Fruit fly (Drosophila melanogaster) whole organism, embryonic: ENCODE results near the gene CG45081.
A peak's percentile ranks its signal among the peaks of the same experiment; 100 is the strongest.

Experiments used
- Asciz ChIP-seq: fragments of 200-800 bp; sonication (Bioruptor generic); optimal IDR thresholded peaks from 2 replicates; lab custom pipeline; 2017; ENCODE audit warnings: missing biosample characterization, mild to moderate bottlenecking, missing genetic modification characterization, missing genetic modification reagents
- Atf3 ChIP-seq: fragments of 200-800 bp; sonication (Bioruptor generic); optimal IDR thresholded peaks from 3 replicates; lab custom pipeline; 2016; ENCODE audit warnings: missing biosample characterization, missing genetic modification characterization
- BEAF-32 ChIP-seq: fragments of 200-800 bp; sonication (Bioruptor generic); optimal IDR thresholded peaks from 3 replicates; lab custom pipeline; 2017; ENCODE audit warnings: missing biosample characterization, missing genetic modification characterization, mild to moderate bottlenecking, moderate library complexity, missing genetic modification reagents
- CG10462 ChIP-seq: fragments of 200-800 bp; sonication (Bioruptor generic); optimal IDR thresholded peaks from 2 replicates; lab custom pipeline; 2016; ENCODE audit warnings: missing biosample characterization, missing genetic modification characterization
- CG10543 ChIP-seq: fragments of 200-800 bp; sonication (Bioruptor generic); optimal IDR thresholded peaks from 3 replicates; lab custom pipeline; 2017; ENCODE audit warnings: missing biosample characterization, mild to moderate bottlenecking, missing genetic modification characterization, moderate library complexity
- CG11093 ChIP-seq: fragments of 200-800 bp; sonication (Bioruptor generic); IDR thresholded peaks from 3 replicates; pipeline ENCODE4 v1.3.6; 2022; ENCODE audit warnings: missing biosample characterization, missing genetic modification characterization
- CG1602 ChIP-seq: fragments of 200-800 bp; sonication (Bioruptor generic); optimal IDR thresholded peaks from 3 replicates; lab custom pipeline; 2016; ENCODE audit warnings: missing biosample characterization, missing genetic modification characterization
- CG1647 ChIP-seq: fragments of 200-800 bp; sonication (Bioruptor generic); optimal IDR thresholded peaks from 3 replicates; lab custom pipeline; 2016; ENCODE audit warnings: missing biosample characterization, missing genetic modification characterization
- CG16779 ChIP-seq: fragments of 200-800 bp; sonication (Bioruptor generic); IDR thresholded peaks from 2 replicates; pipeline ENCODE4 v1.3.6; 2022; ENCODE audit warnings: missing biosample characterization, missing genetic modification characterization
- CG17829 ChIP-seq: fragments of 200-800 bp; optimal IDR thresholded peaks from 2 replicates; lab custom pipeline; 2019; ENCODE audit warnings: missing biosample characterization, mild to moderate bottlenecking, missing genetic modification characterization, moderate library complexity
- CG18262 ChIP-seq: fragments of 200-800 bp; optimal IDR thresholded peaks from 3 replicates; lab custom pipeline; 2019; ENCODE audit warnings: missing biosample characterization, mild to moderate bottlenecking, missing genetic modification characterization, moderate library complexity
- CG33557 ChIP-seq: fragments of 200-800 bp; sonication (Bioruptor generic); optimal IDR thresholded peaks from 2 replicates; lab custom pipeline; 2019; ENCODE audit warnings: missing biosample characterization, mild to moderate bottlenecking, missing genetic modification characterization, moderate library complexity
- CG34224 ChIP-seq: fragments of 200-800 bp; sonication (Bioruptor generic); IDR thresholded peaks from 3 replicates; pipeline ENCODE4 v1.3.6; 2022; ENCODE audit warnings: missing biosample characterization, missing genetic modification characterization; ENCODE audit not compliant: partially characterized antibody
- CG3847 ChIP-seq: fragments of 200-800 bp; sonication (Bioruptor generic); IDR thresholded peaks from 2 replicates; pipeline ENCODE4 v1.3.6; 2022; ENCODE audit warnings: missing biosample characterization, missing genetic modification characterization
- CG6272 ChIP-seq: fragments of 200-800 bp; sonication (Bioruptor generic); IDR thresholded peaks from 2 replicates; pipeline ENCODE4 v1.3.6; 2022; ENCODE audit warnings: missing biosample characterization, missing genetic modification characterization
- CG7987 ChIP-seq: fragments of 200-800 bp; sonication (Bioruptor generic); optimal IDR thresholded peaks from 2 replicates; lab custom pipeline; 2018; ENCODE audit warnings: missing biosample characterization, mild to moderate bottlenecking, missing genetic modification characterization, moderate library complexity
- CG9215 ChIP-seq: fragments of 200-800 bp; sonication (Bioruptor generic); IDR thresholded peaks from 2 replicates; pipeline ENCODE4 v1.3.6; 2022; ENCODE audit warnings: missing biosample characterization, missing genetic modification characterization
- CkIIα-i1 ChIP-seq: fragments of 200-800 bp; sonication (Bioruptor generic); IDR thresholded peaks from 2 replicates; pipeline ENCODE4 v1.3.6; 2022; ENCODE audit warnings: missing biosample characterization, missing genetic modification characterization
- CoRest ChIP-seq: fragments of 200-800 bp; sonication (Bioruptor generic); optimal IDR thresholded peaks from 3 replicates; lab custom pipeline; 2018; ENCODE audit warnings: missing biosample characterization, mild to moderate bottlenecking, missing genetic modification characterization, moderate library complexity
- Hand ChIP-seq: fragments of 200-800 bp; sonication (Bioruptor generic); optimal IDR thresholded peaks from 2 replicates; lab custom pipeline; 2017; ENCODE audit warnings: mild to moderate bottlenecking, missing biosample characterization, missing genetic modification reagents, missing genetic modification characterization
- Hsf ChIP-seq: fragments of 200-800 bp; sonication (Bioruptor generic); optimal IDR thresholded peaks from 3 replicates; lab custom pipeline; 2016; ENCODE audit warnings: missing biosample characterization, missing genetic modification characterization
- Mes4 ChIP-seq: fragments of 200-800 bp; sonication (Bioruptor generic); optimal IDR thresholded peaks from 2 replicates; lab custom pipeline; 2016; ENCODE audit warnings: missing biosample characterization, missing genetic modification characterization
- Nf-YA ChIP-seq: fragments of 200-800 bp; sonication (Bioruptor generic); IDR thresholded peaks from 2 replicates; pipeline ENCODE4 v1.3.6; 2022; ENCODE audit warnings: missing biosample characterization, missing genetic modification characterization
- Rfx ChIP-seq: fragments of 200-800 bp; sonication (Bioruptor generic); IDR thresholded peaks from 2 replicates; pipeline ENCODE4 v1.3.6; 2022; ENCODE audit warnings: missing biosample characterization, missing genetic modification characterization
- Side ChIP-seq: fragments of 200-800 bp; sonication (Bioruptor generic); optimal IDR thresholded peaks from 2 replicates; lab custom pipeline; 2016; ENCODE audit warnings: missing biosample characterization, missing genetic modification characterization
- Sin3A ChIP-seq: fragments of >200 bp; optimal IDR thresholded peaks from 2 replicates; lab custom pipeline; 2018
- Spps ChIP-seq: fragments of 200-800 bp; sonication (Bioruptor generic); optimal IDR thresholded peaks from 2 replicates; lab custom pipeline; 2018; ENCODE audit warnings: missing biosample characterization, mild to moderate bottlenecking, missing genetic modification characterization
- Vsx1 ChIP-seq: fragments of 200-800 bp; sonication (Bioruptor generic); optimal IDR thresholded peaks from 2 replicates; lab custom pipeline; 2017; ENCODE audit warnings: missing biosample characterization, mild to moderate bottlenecking, missing genetic modification characterization, missing genetic modification reagents
- ase ChIP-seq: fragments of 200-800 bp; sonication (Bioruptor generic); IDR thresholded peaks from 3 replicates; pipeline ENCODE4 v1.3.6; 2022; ENCODE audit warnings: missing biosample characterization, missing genetic modification characterization
- az2 ChIP-seq: fragments of 200-800 bp; sonication (Bioruptor generic); optimal IDR thresholded peaks from 3 replicates; lab custom pipeline; 2016; ENCODE audit warnings: missing biosample characterization, missing genetic modification characterization
- bigmax ChIP-seq: fragments of 200-800 bp; sonication (Bioruptor generic); optimal IDR thresholded peaks from 2 replicates; lab custom pipeline; 2018; ENCODE audit warnings: missing biosample characterization, mild to moderate bottlenecking, missing genetic modification characterization
- bowl ChIP-seq: fragments of 200-800 bp; sonication (Bioruptor generic); IDR thresholded peaks from 2 replicates; pipeline ENCODE4 v1.3.6; 2022; ENCODE audit warnings: missing biosample characterization, missing genetic modification characterization
- btn ChIP-seq: fragments of 200-800 bp; sonication (Bioruptor generic); optimal IDR thresholded peaks from 2 replicates; lab custom pipeline; 2016; ENCODE audit warnings: missing biosample characterization, missing genetic modification characterization
- dm ChIP-seq: fragments of 200-800 bp; sonication (Bioruptor generic); optimal IDR thresholded peaks from 3 replicates; lab custom pipeline; 2016; ENCODE audit warnings: missing biosample characterization, missing genetic modification characterization
- esg ChIP-seq: fragments of 200-800 bp; sonication (Bioruptor generic); conservative IDR thresholded peaks from 2 replicates; pipeline ENCODE4 v1.3.6; 2022; ENCODE audit warnings: missing biosample characterization, missing genetic modification characterization
- exex ChIP-seq: fragments of 200-800 bp; sonication (Bioruptor generic); optimal IDR thresholded peaks from 4 replicates; lab custom pipeline; 2018; ENCODE audit warnings: missing biosample characterization, mild to moderate bottlenecking, missing genetic modification characterization, moderate library complexity
- eyg ChIP-seq: fragments of 200-800 bp; sonication (Bioruptor generic); optimal IDR thresholded peaks from 3 replicates; lab custom pipeline; 2016; ENCODE audit warnings: missing biosample characterization, missing genetic modification characterization
- fd102C ChIP-seq: fragments of 200-800 bp; sonication (Bioruptor generic); optimal IDR thresholded peaks from 2 replicates; lab custom pipeline; 2018; ENCODE audit warnings: missing biosample characterization, mild to moderate bottlenecking, missing genetic modification characterization, moderate library complexity
- gcm2 ChIP-seq: fragments of 200-800 bp; sonication (Bioruptor generic); optimal IDR thresholded peaks from 2 replicates; lab custom pipeline; 2016; ENCODE audit warnings: missing biosample characterization, missing genetic modification characterization
- grn ChIP-seq: fragments of 200-800 bp; sonication (Bioruptor generic); optimal IDR thresholded peaks from 3 replicates; lab custom pipeline; 2017; ENCODE audit warnings: missing biosample characterization, missing genetic modification characterization
- gro ChIP-seq: fragments of 200-800 bp; sonication (Bioruptor generic); optimal IDR thresholded peaks from 2 replicates; lab custom pipeline; 2016; ENCODE audit warnings: missing biosample characterization, missing genetic modification characterization
- kni ChIP-seq: fragments of 200-800 bp; sonication (Bioruptor generic); optimal IDR thresholded peaks from 3 replicates; lab custom pipeline; 2017; ENCODE audit warnings: mild to moderate bottlenecking, missing biosample characterization, missing genetic modification reagents, missing genetic modification characterization
- knrl ChIP-seq: fragments of 200-800 bp; sonication (Bioruptor generic); IDR thresholded peaks from 3 replicates; pipeline ENCODE4 v1.3.6; 2022; ENCODE audit warnings: missing biosample characterization, missing genetic modification characterization; ENCODE audit not compliant: partially characterized antibody
- maf-S ChIP-seq: fragments of 200-800 bp; sonication (Bioruptor generic); optimal IDR thresholded peaks from 2 replicates; lab custom pipeline; 2016; ENCODE audit warnings: missing biosample characterization, missing genetic modification characterization
- nau ChIP-seq: fragments of 200-800 bp; sonication (Bioruptor generic); optimal IDR thresholded peaks from 3 replicates; lab custom pipeline; 2017; ENCODE audit warnings: missing biosample characterization, mild to moderate bottlenecking, missing genetic modification characterization, missing genetic modification reagents
- pb ChIP-seq: fragments of 200-800 bp; sonication (Bioruptor generic); optimal IDR thresholded peaks from 3 replicates; lab custom pipeline; 2016; ENCODE audit warnings: missing biosample characterization, missing genetic modification characterization
- pfk ChIP-seq: fragments of 200-800 bp; sonication (Bioruptor generic); optimal IDR thresholded peaks from 2 replicates; lab custom pipeline; 2018; ENCODE audit warnings: missing biosample characterization, mild to moderate bottlenecking, missing genetic modification characterization, moderate library complexity
- pnt ChIP-seq: fragments of 200-800 bp; sonication (Bioruptor generic); optimal IDR thresholded peaks from 3 replicates; lab custom pipeline; 2016; ENCODE audit warnings: missing biosample characterization, missing genetic modification characterization
- slp2 ChIP-seq: fragments of 200-800 bp; sonication (Bioruptor generic); optimal IDR thresholded peaks from 2 replicates; lab custom pipeline; 2016; ENCODE audit warnings: missing biosample characterization, missing genetic modification characterization
- sug ChIP-seq: fragments of 200-800 bp; optimal IDR thresholded peaks from 2 replicates; lab custom pipeline; 2019; ENCODE audit warnings: missing biosample characterization, mild to moderate bottlenecking, missing genetic modification characterization, moderate library complexity

CG45081 gene

dm6 chr3L:19258199-19258598, 7.7 kb upstream of the CG45081 start (continued):
- TF ChIP-seq sug (peak; percentile 93), dm (GFP tag; lab: Kevin White, UChicago) (no peak), CG7987 (GFP tag; lab: Kevin White, UChicago) (no peak), kni (GFP tag; lab: Kevin White, UChicago) (no peak), pfk (GFP tag; lab: Kevin White, UChicago) (no peak), exex (tag; lab: Kevin White, UChicago) (peak; percentile 86), Nf-YA (GFP tag; lab: Robert Waterston, UW) (no peak), knrl (GFP tag; lab: Robert Waterston, UW) (no peak), bowl (GFP tag; lab: Robert Waterston, UW) (no peak), Side (GFP tag; lab: Kevin White, UChicago) (no peak), nau (GFP tag; lab: Kevin White, UChicago) (no peak), grn (GFP tag; lab: Kevin White, UChicago) (peak; percentile 77), CkIIα-i1 (GFP tag; lab: Robert Waterston, UW) (no peak), CG10543 (GFP tag; lab: Kevin White, UChicago) (peak; percentile 27)

DNA sequence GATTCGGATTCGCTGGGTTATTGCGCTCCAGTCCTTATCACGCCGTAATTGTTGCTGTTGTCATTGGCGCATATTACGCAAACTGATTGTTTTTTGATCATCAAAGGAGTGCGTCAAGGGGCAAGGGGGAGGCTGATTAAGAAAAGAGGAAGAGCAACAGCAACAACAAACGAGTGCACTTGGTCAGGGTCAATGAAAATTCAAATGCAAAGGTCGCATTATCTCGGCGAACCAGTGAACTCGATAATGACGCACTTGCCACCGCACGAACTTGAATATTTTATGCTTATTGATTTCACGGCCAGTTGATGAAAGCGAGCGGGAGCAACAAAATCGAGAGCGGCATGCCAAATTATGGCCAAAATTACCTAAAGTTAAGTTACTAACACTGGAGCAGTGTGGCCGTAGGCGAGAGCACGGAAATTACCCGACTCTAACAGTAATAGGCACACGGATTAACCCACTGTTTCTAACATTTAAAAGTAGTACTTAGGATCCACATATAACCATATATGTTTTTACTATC, 5.5 kb upstream of the CG45081 start, which contains the start of gene nes:
nes (minus strand) TSS at position 402 of the 526 bp plus-strand sequence.
- TF ChIP-seq BEAF-32 (GFP tag; lab: Kevin White, UChicago): peak; percentile 11
- TF ChIP-seq CG1602: peak; percentile 10
- TF ChIP-seq Hsf (GFP tag; lab: Kevin White, UChicago): no peak
- no peak for TF ChIP-seq CG33557
- TF ChIP-seq CG9215 (GFP tag; lab: Robert Waterston, UW): no peak; the same call in 1 of the 2 replicates
- TF ChIP-seq Hand (GFP tag; lab: Kevin White, UChicago): no peak
- 0 out of 2 replicates have a peak, but pooled peaks have one; percentile 10 for TF ChIP-seq Rfx (GFP tag; lab: Robert Waterston, UW)
- TF ChIP-seq eyg: no peak
- TF ChIP-seq dm (GFP tag; lab: Kevin White, UChicago): no peak
- TF ChIP-seq pnt (GFP tag; lab: Kevin White, UChicago): no peak
- no peak for TF ChIP-seq bigmax
- TF ChIP-seq gcm2 (GFP tag; lab: Kevin White, UChicago): no peak
- no peak for TF ChIP-seq CG34224 (GFP tag; lab: Robert Waterston, UW)
- TF ChIP-seq esg (GFP tag; lab: Robert Waterston, UW): no peak
- no peak for TF ChIP-seq maf-S (GFP tag; lab: Kevin White, UChicago)
- TF ChIP-seq CG11093 (GFP tag; lab: Robert Waterston, UW): no peak
- no peak for TF ChIP-seq slp2 (GFP tag; lab: Kevin White, UChicago)
- TF ChIP-seq gro (GFP tag; lab: Kevin White, UChicago): no peak
- no peak for TF ChIP-seq pb (GFP tag; lab: Kevin White, UChicago)
- TF ChIP-seq Sin3A (lab: Kevin White, UChicago): peak; percentile 18
- peak; percentile 26 for TF ChIP-seq CG3847 (GFP tag; lab: Robert Waterston, UW)
- no peak for TF ChIP-seq Atf3
- TF ChIP-seq Vsx1 (GFP tag; lab: Kevin White, UChicago): no peak
- TF ChIP-seq CG16779 (GFP tag; lab: Robert Waterston, UW): no peak
- no peak for TF ChIP-seq CG1647 (GFP tag; lab: Kevin White, UChicago)
- no peak for TF ChIP-seq az2 (GFP tag; lab: Kevin White, UChicago)
- no peak for TF ChIP-seq Spps (tag; lab: Kevin White, UChicago)
- TF ChIP-seq btn (GFP tag; lab: Kevin White, UChicago): no peak
- TF ChIP-seq fd102C: no peak
- TF ChIP-seq CoRest (tag; lab: Kevin White, UChicago): peak; percentile 3
- TF ChIP-seq CG17829: no peak
- TF ChIP-seq CG10462: no peak
- TF ChIP-seq CG6272 (GFP tag; lab: Robert Waterston, UW): 0 out of 2 replicates have a peak, but pooled peaks have one; percentile 25
- TF ChIP-seq ase (GFP tag; lab: Robert Waterston, UW): no peak
- no peak for TF ChIP-seq Mes4 (GFP tag; lab: Kevin White, UChicago)
- no peak for TF ChIP-seq Asciz (GFP tag; lab: Kevin White, UChicago)
- no peak for TF ChIP-seq CG18262
